Worm (Caenorhabditis elegans): ENCODE measurements around the gene ccg-1.

ccg-1 gene

ce11 chrIV:15245655-15246054 lies 29.9 kb downstream of the ccg-1 start, which contains the start of gene Y73F8A.36:
TSS of gene Y73F8A.36 (plus strand) at chrIV:15245955.
- no peak for TF ChIP-seq sptf-2 (GFP tag; optimal IDR thresholded peaks at IDR 0.05)
- no peak for TF ChIP-seq let-526 (GFP tag; IDR thresholded peaks at IDR 0.05)
- no peak for TF ChIP-seq hlh-26 (GFP tag; conservative IDR thresholded peaks at IDR 0.05)
- no peak for TF ChIP-seq unc-62 (GFP tag; optimal IDR thresholded peaks at IDR 0.05)
- TF ChIP-seq tbx-9 (tag; optimal IDR thresholded peaks at IDR 0.05; ENCODE audit: borderline replicate concordance), result no peak
- TF ChIP-seq ztf-18 (tag; optimal IDR thresholded peaks at IDR 0.05), result no peak
- TF ChIP-seq rpc-1 (optimal IDR thresholded peaks at IDR 0.05), result no peak
- TF ChIP-seq rpc-1 (tag; optimal IDR thresholded peaks at IDR 0.05), result no peak
- TF ChIP-seq nhr-80 (tag; optimal IDR thresholded peaks at IDR 0.05), result no peak
- TF ChIP-seq madf-10 (tag; optimal IDR thresholded peaks at IDR 0.05), result no peak
- no peak for TF ChIP-seq T07F8.4 (tag; optimal IDR thresholded peaks at IDR 0.05)
- no peak for TF ChIP-seq zfh-2 (GFP tag; conservative IDR thresholded peaks at IDR 0.05)
- TF ChIP-seq F37B4.10 (GFP tag; IDR thresholded peaks at IDR 0.05), result no peak
- TF ChIP-seq nfya-2 (GFP tag; IDR thresholded peaks at IDR 0.05), result no peak
- no peak for TF ChIP-seq ekl-4 (GFP tag; IDR thresholded peaks at IDR 0.05)
- TF ChIP-seq Y56A3A.18 (GFP tag; IDR thresholded peaks at IDR 0.05), result no peak
- no peak for TF ChIP-seq atf-7 (tag; optimal IDR thresholded peaks at IDR 0.05)
- TF ChIP-seq lin-40 (tag; optimal IDR thresholded peaks at IDR 0.05), result no peak

- no peak for TF ChIP-seq cebp-1 (GFP tag; IDR thresholded peaks at IDR 0.05)
- TF ChIP-seq cebp-1 (tag; optimal IDR thresholded peaks at IDR 0.05), result no peak
- TF ChIP-seq ceh-27 (GFP tag; optimal IDR thresholded peaks at IDR 0.05), result no peak
- TF ChIP-seq xnd-1 (tag; optimal IDR thresholded peaks at IDR 0.05), result no peak
- no peak for TF ChIP-seq F37B4.10 (GFP tag; IDR thresholded peaks at IDR 0.05)
- no peak for TF ChIP-seq Y79H2A.3 (GFP tag; conservative IDR thresholded peaks at IDR 0.05)
- TF ChIP-seq Y95B8A.8 (GFP tag; IDR thresholded peaks at IDR 0.05), result no peak
- no peak for TF ChIP-seq K11D2.4 (GFP tag; IDR thresholded peaks at IDR 0.05)
- no peak for TF ChIP-seq F55B11.4 (tag; optimal IDR thresholded peaks at IDR 0.05; ENCODE audit: borderline replicate concordance, insufficient read depth)
- TF ChIP-seq ztf-3 (GFP tag; optimal IDR thresholded peaks at IDR 0.05), result no peak
- no peak for TF ChIP-seq F39B2.1 (GFP tag; IDR thresholded peaks at IDR 0.05)
- no peak for TF ChIP-seq egl-18 (GFP tag; IDR thresholded peaks at IDR 0.05)
- no peak for TF ChIP-seq nhr-90 (tag; optimal IDR thresholded peaks at IDR 0.05)
- no peak for TF ChIP-seq pha-4 (tag; optimal IDR thresholded peaks at IDR 0.05)
Measured at ce11 chrIV:15235856-15236255, 39.7 kb downstream of the ccg-1 start, which contains the start of gene lgc-52. TSS of gene lgc-52 (plus strand) at chrIV:15236123.

ce11 chrIV:15234943-15235605 lies 40.5 kb downstream of the ccg-1 start, which contains the start of gene pkd-2:
TSS of gene pkd-2 (minus strand) at chrIV:15234993.
- TF ChIP-seq bed-2 (GFP tag; IDR thresholded peaks at IDR 0.05) (no peak), attf-3 (GFP tag; conservative IDR thresholded peaks at IDR 0.05) (no peak), cebp-2 (GFP tag; IDR thresholded peaks at IDR 0.05) (no peak), die-1 (tag; optimal IDR thresholded peaks at IDR 0.05) (no peak), Y95B8A.8 (GFP tag; IDR thresholded peaks at IDR 0.05) (no peak), nhr-179 (tag; optimal IDR thresholded peaks at IDR 0.05) (no peak), ztf-22 (GFP tag; optimal IDR thresholded peaks at IDR 0.05) (no peak), nfyb-1 (GFP tag; IDR thresholded peaks at IDR 0.05) (no peak), ceh-79 (tag; optimal IDR thresholded peaks at IDR 0.05) (no peak), rcor-1 (GFP tag; IDR thresholded peaks at IDR 0.05) (peak; percentile 61), F52B5.7 (tag; optimal IDR thresholded peaks at IDR 0.05) (no peak), nfya-1 (tag; optimal IDR thresholded peaks at IDR 0.05; ENCODE audit: borderline replicate concordance, insufficient read depth) (no peak), egrh-3 (GFP tag; IDR thresholded peaks at IDR 0.05) (no peak), rpc-1 (optimal IDR thresholded peaks at IDR 0.05) (peak; percentile 72), rpc-1 (tag; optimal IDR thresholded peaks at IDR 0.05) (peak; percentile 79), F10E7.11 (tag; optimal IDR thresholded peaks at IDR 0.05) (no peak), Y79H2A.3 (GFP tag; conservative IDR thresholded peaks at IDR 0.05) (no peak), mes-4 (tag; optimal IDR thresholded peaks at IDR 0.05) (no peak), cebp-1 (GFP tag; IDR thresholded peaks at IDR 0.05) (no peak), cebp-1 (tag; optimal IDR thresholded peaks at IDR 0.05) (no peak), ekl-4 (GFP tag; IDR thresholded peaks at IDR 0.05) (no peak), madf-10 (tag; optimal IDR thresholded peaks at IDR 0.05) (no peak), nhr-80 (tag; optimal IDR thresholded peaks at IDR 0.05) (no peak), somi-1 (GFP tag; optimal IDR thresholded peaks at IDR 0.05) (no peak)

All from whole organism, young adult.